Fruit fly (Drosophila melanogaster) whole organism, wandering third instar larva: ENCODE data around the gene mgr.
A peak's percentile ranks its signal among the peaks of the same experiment; 100 is the strongest.

ENCODE experiments used
- Abd-B ChIP-seq: fragments of >200 bp; optimal IDR thresholded peaks from 2 replicates; lab custom pipeline; 2017; ENCODE audit warnings: missing biosample characterization, missing genetic modification characterization
- CG32264 ChIP-seq: fragments of 200-800 bp; sonication (Bioruptor generic); optimal IDR thresholded peaks from 2 replicates; lab custom pipeline; 2016; ENCODE audit warnings: missing biosample characterization, missing genetic modification characterization
- CG9705 ChIP-seq: fragments of 200-800 bp; sonication (Bioruptor generic); optimal IDR thresholded peaks from 2 replicates; lab custom pipeline; 2018; ENCODE audit warnings: missing biosample characterization, mild to moderate bottlenecking, missing genetic modification characterization
- CrebA ChIP-seq: fragments of 200-800 bp; sonication (Bioruptor generic); optimal IDR thresholded peaks from 2 replicates; lab custom pipeline; 2016; ENCODE audit warnings: missing biosample characterization, mild to moderate bottlenecking, missing genetic modification characterization, borderline replicate concordance
- Dfd ChIP-seq: fragments of >200 bp; optimal IDR thresholded peaks from 2 replicates; lab custom pipeline; 2017; ENCODE audit warnings: missing biosample characterization, missing genetic modification characterization
- GATAd ChIP-seq: sonication (Bioruptor generic); optimal IDR thresholded peaks from 2 replicates; lab custom pipeline; 2016; ENCODE audit warnings: missing biosample characterization, missing genetic modification characterization
- HLH106 ChIP-seq: fragments of 200-800 bp; optimal IDR thresholded peaks from 3 replicates; lab custom pipeline; 2019; ENCODE audit warnings: missing biosample characterization, mild to moderate bottlenecking, missing genetic modification characterization, moderate library complexity
- Hnf4 ChIP-seq: fragments of 200-800 bp; sonication (Bioruptor generic); optimal IDR thresholded peaks from 2 replicates; lab custom pipeline; 2016; ENCODE audit warnings: missing biosample characterization, mild to moderate bottlenecking, missing genetic modification characterization
- Hr83 ChIP-seq: fragments of 200-300 bp; sonication (Bioruptor generic); optimal IDR thresholded peaks from 2 replicates; lab custom pipeline; 2016; ENCODE audit warnings: missing biosample characterization, mild to moderate bottlenecking, missing genetic modification characterization, moderate library complexity; ENCODE audit not compliant: poor library complexity, severe bottlenecking
- Jra ChIP-seq: sonication (Bioruptor generic); optimal IDR thresholded peaks from 2 replicates; lab custom pipeline; 2016; ENCODE audit warnings: missing biosample characterization, missing genetic modification characterization
- Mio ChIP-seq: sonication (Bioruptor generic); optimal IDR thresholded peaks from 2 replicates; lab custom pipeline; 2016; ENCODE audit warnings: missing biosample characterization, missing genetic modification characterization
- Myc ChIP-seq: fragments of >200 bp; optimal IDR thresholded peaks from 2 replicates; lab custom pipeline; 2017
- N ChIP-seq: fragments of >200 bp; optimal IDR thresholded peaks from 2 replicates; lab custom pipeline; 2018; ENCODE audit warnings: missing biosample characterization, missing external identifiers, missing genetic modification characterization
- OdsH ChIP-seq: fragments of 200-800 bp; sonication (Bioruptor generic); optimal IDR thresholded peaks from 2 replicates; lab custom pipeline; 2016; ENCODE audit warnings: missing biosample characterization, mild to moderate bottlenecking, missing genetic modification characterization
- Rel ChIP-seq, 2 experiments: fragments of 200-800 bp; sonication (Bioruptor generic) in 1 of 2; optimal IDR thresholded peaks; 2 replicates in 1 of 2; 3 replicates in 1 of 2; lab custom pipeline; 2016 to 2019; ENCODE audit warnings: mild to moderate bottlenecking in 2 of 2, missing biosample characterization in 2 of 2, missing genetic modification characterization in 2 of 2, moderate library complexity in 1 of 2
- Sp1 ChIP-seq: fragments of 200-800 bp; sonication (Bioruptor generic); optimal IDR thresholded peaks from 3 replicates; lab custom pipeline; 2019; ENCODE audit warnings: missing biosample characterization, mild to moderate bottlenecking, missing genetic modification characterization, moderate library complexity
- Vsx2 ChIP-seq: fragments of 200-300, 225-300 bp; sonication (Bioruptor generic); optimal IDR thresholded peaks from 2 replicates; lab custom pipeline; 2018; ENCODE audit warnings: missing biosample characterization, missing genetic modification characterization; ENCODE audit not compliant: partially characterized antibody
- br ChIP-seq: fragments of 200-800 bp; sonication (Bioruptor generic); optimal IDR thresholded peaks from 2 replicates; lab custom pipeline; 2016; ENCODE audit warnings: missing biosample characterization, missing genetic modification characterization
- brk ChIP-seq: fragments of 200-800 bp; sonication (Bioruptor generic); optimal IDR thresholded peaks from 2 replicates; lab custom pipeline; 2016; ENCODE audit warnings: missing biosample characterization, mild to moderate bottlenecking, missing genetic modification characterization
- dmrt93B ChIP-seq: fragments of 200-800 bp; sonication (Bioruptor generic); optimal IDR thresholded peaks from 2 replicates; lab custom pipeline; 2018; ENCODE audit warnings: missing biosample characterization, mild to moderate bottlenecking, missing genetic modification characterization
- ey ChIP-seq: fragments of 200-800 bp; sonication (Bioruptor generic); optimal IDR thresholded peaks from 2 replicates; lab custom pipeline; 2016; ENCODE audit warnings: missing biosample characterization, missing genetic modification characterization
- foxo ChIP-seq, 2 experiments: fragments of 200-800 bp; sonication (Bioruptor generic); optimal IDR thresholded peaks; 2 replicates in 1 of 2; 3 replicates in 1 of 2; lab custom pipeline; 2016 to 2017; ENCODE audit warnings: missing biosample characterization in 2 of 2, missing genetic modification characterization in 2 of 2
- fru ChIP-seq: fragments of 200-800 bp; sonication (Bioruptor generic); optimal IDR thresholded peaks from 3 replicates; lab custom pipeline; 2016; ENCODE audit warnings: missing biosample characterization, mild to moderate bottlenecking, missing genetic modification characterization
- h ChIP-seq: fragments of 200-800 bp; sonication (Bioruptor generic); optimal IDR thresholded peaks from 3 replicates; lab custom pipeline; 2016; ENCODE audit warnings: missing biosample characterization, mild to moderate bottlenecking, missing genetic modification characterization
- jim ChIP-seq: fragments of 175-275, 200-325 bp; sonication (Bioruptor generic); optimal IDR thresholded peaks from 2 replicates; lab custom pipeline; 2016; ENCODE audit warnings: missing biosample characterization, mild to moderate bottlenecking, missing genetic modification characterization
- pan ChIP-seq: fragments of >200 bp; optimal IDR thresholded peaks from 2 replicates; lab custom pipeline; 2017
- psq ChIP-seq: fragments of 200-800 bp; sonication (Bioruptor generic); optimal IDR thresholded peaks from 3 replicates; lab custom pipeline; 2017; ENCODE audit warnings: missing biosample characterization, mild to moderate bottlenecking, missing genetic modification characterization, moderate library complexity
- rgr ChIP-seq: fragments of 200-800 bp; sonication (Bioruptor generic); optimal IDR thresholded peaks from 3 replicates; lab custom pipeline; 2016; ENCODE audit warnings: missing biosample characterization, mild to moderate bottlenecking, missing genetic modification characterization
- sv ChIP-seq: fragments of 200-800 bp; sonication (Bioruptor generic); optimal IDR thresholded peaks from 3 replicates; lab custom pipeline; 2016; ENCODE audit warnings: missing biosample characterization, missing genetic modification characterization
- usp ChIP-seq: fragments of >200 bp; optimal IDR thresholded peaks from 2 replicates; lab custom pipeline; 2017; ENCODE audit warnings: missing biosample characterization, missing genetic modification characterization
- woc ChIP-seq: sonication (Bioruptor generic); optimal IDR thresholded peaks from 2 replicates; lab custom pipeline; 2016; ENCODE audit warnings: missing biosample characterization, mild to moderate bottlenecking, missing genetic modification characterization

Gene mgr

DNA sequence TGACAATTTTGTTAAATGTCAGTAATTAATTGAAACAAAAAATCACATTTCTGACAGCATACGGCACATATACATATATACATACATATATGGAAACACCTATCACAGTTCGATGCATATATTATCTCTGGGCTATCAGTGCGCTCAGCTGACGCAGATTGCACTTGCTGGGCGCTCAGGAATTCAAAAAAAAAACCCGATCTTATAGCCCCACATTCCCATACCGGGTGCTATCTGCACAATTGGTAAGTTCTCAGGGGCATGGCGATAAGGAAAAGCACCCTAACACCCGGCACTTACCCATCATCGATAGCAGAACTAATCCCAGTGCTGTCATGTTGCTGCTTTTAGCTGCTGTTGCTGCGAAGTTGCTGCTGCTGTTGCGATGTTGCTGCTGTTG, 47.6 kb upstream of the mgr start:
- no peak for TF ChIP-seq Dfd (GFP tag; lab: Kevin White, UChicago)
- peak; percentile 48 for TF ChIP-seq jim (GFP tag; lab: Kevin White, UChicago)
- TF ChIP-seq Rel (GFP tag; optimal IDR thresholded peaks at IDR 0.05; lab: Kevin White, UChicago): no peak
- peak; percentile 81 for TF ChIP-seq Rel (tag; optimal IDR thresholded peaks at IDR 0.05; lab: Kevin White, UChicago)
- TF ChIP-seq, all 38 proteins: peak for 2

DNA sequence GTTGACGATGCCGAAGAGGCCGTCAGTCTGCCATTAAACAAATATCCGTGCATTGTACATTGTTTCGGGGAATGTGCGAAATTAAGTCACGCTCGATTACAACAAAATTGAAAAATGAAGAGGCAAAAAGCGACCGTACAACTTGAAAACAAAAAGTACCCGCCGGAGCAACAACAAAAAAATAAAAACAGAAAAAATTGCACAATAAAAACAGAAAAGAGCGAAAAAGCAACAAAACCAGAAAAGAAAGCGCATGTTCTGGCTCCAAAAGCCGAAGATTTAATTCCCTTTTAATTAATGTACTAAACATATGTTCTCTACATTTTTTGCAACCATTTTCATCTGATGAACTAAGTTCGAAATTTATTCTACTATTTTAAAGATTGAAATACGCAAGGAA, 46.9 kb upstream of the mgr start:
- TF ChIP-seq pan (no peak), Sp1 (GFP tag; lab: Kevin White, UChicago) (peak; percentile 77), Rel (GFP tag; optimal IDR thresholded peaks at IDR 0.05; lab: Kevin White, UChicago) (no peak), Rel (tag; optimal IDR thresholded peaks at IDR 0.05; lab: Kevin White, UChicago) (peak; percentile 92), psq (GFP tag; lab: Kevin White, UChicago) (no peak), CrebA (no peak), HLH106 (peak; percentile 21), dmrt93B (GFP tag; lab: Kevin White, UChicago) (peak; percentile 1)

DNA sequence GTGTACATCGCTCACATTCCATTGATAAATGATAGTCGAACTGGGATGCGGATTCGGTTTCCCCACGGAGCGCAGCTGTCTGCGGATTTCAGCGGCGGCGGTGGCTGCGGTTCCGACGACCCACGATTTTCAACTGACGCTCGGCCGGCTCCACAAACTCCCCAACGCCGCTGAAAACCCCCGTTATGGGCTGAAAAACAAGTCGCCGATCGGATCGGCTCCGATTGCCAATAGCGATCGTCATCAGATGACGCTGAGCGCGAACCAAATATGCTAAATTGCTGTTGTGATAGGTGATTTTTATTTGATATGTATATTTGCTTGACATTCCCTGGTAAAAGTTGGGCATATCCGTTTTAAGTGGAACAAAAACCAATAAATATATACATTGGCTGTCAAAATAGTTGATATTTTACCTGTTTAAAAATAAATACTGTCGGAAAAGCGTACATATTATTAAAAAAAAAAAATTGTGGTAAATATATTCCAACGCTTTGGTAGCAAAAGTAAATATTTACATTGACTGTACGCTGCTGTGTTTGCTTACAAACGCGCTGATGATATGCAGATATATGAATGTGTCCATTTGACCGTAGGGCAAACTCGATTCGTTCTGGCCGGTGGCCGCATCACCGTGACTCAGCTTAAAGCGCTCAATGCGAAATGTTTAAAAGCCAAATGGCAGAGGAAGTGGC, 44.7 kb upstream of the mgr start:
- peak; percentile 45 for TF ChIP-seq woc
- TF ChIP-seq Jra (GFP tag; lab: Kevin White, UChicago): peak; percentile 24
- TF ChIP-seq rgr: peak; percentile 76
- peak; percentile 68 for TF ChIP-seq dmrt93B (GFP tag; lab: Kevin White, UChicago)
- TF ChIP-seq Sp1 (GFP tag; lab: Kevin White, UChicago): peak; percentile 67
- peak; percentile 31 for TF ChIP-seq sv (GFP tag; lab: Kevin White, UChicago)
- TF ChIP-seq Rel (GFP tag; optimal IDR thresholded peaks at IDR 0.05; lab: Kevin White, UChicago): no peak
- peak; percentile 100 for TF ChIP-seq Rel (tag; optimal IDR thresholded peaks at IDR 0.05; lab: Kevin White, UChicago)
- no peak for TF ChIP-seq usp (GFP tag; lab: Kevin White, UChicago)
- peak; percentile 31 for TF ChIP-seq CG9705
- no peak for TF ChIP-seq Abd-B (GFP tag; lab: Kevin White, UChicago)
- TF ChIP-seq OdsH: peak; percentile 73
- TF ChIP-seq br (GFP tag; lab: Kevin White, UChicago): peak; percentile 76
- no peak for TF ChIP-seq Mio (GFP tag; lab: Kevin White, UChicago)
- TF ChIP-seq Hnf4 (GFP tag; lab: Kevin White, UChicago): peak; percentile 54
- TF ChIP-seq ey (GFP tag; lab: Kevin White, UChicago): peak; percentile 76
- peak; percentile 69 for TF ChIP-seq psq (GFP tag; lab: Kevin White, UChicago)
- no peak for TF ChIP-seq brk (GFP tag; lab: Kevin White, UChicago)
- no peak for TF ChIP-seq Vsx2 (GFP tag; lab: Kevin White, UChicago)
- peak in 1 of 2 experiments; percentile 74 for TF ChIP-seq foxo (GFP tag; optimal IDR thresholded peaks at IDR 0.05; lab: Kevin White, UChicago)
- peak; percentile 76 for TF ChIP-seq h (GFP tag; lab: Kevin White, UChicago)
- TF ChIP-seq CG32264 (GFP tag; lab: Kevin White, UChicago): peak; percentile 41
- peak; percentile 74 for TF ChIP-seq HLH106
- TF ChIP-seq fru (GFP tag; lab: Kevin White, UChicago): peak; percentile 75

DNA sequence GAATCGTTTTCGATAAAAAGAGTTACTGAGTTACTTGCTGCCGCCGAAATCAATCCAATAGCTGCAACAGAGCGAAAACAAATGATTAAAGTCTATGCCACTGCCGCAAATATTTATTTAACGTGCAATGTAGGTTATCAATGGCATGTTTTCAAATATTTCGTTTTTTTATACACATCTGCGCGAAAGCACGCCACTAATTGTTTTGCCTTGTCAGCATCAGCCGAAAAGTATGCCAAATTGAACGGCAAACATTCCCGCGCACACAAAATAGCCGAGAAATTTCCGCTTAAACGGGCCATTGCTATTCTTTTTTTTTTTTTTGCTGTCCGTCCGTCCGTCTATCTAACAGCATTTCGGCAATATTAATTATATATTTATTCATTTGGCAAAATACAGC, 42.4 kb upstream of the mgr start:
- TF ChIP-seq Myc (lab: Kevin White, UChicago) (peak; percentile 80), Mio (GFP tag; lab: Kevin White, UChicago) (no peak), N (GFP tag; lab: Kevin White, UChicago) (peak; percentile 62), Vsx2 (GFP tag; lab: Kevin White, UChicago) (peak; percentile 53)

DNA sequence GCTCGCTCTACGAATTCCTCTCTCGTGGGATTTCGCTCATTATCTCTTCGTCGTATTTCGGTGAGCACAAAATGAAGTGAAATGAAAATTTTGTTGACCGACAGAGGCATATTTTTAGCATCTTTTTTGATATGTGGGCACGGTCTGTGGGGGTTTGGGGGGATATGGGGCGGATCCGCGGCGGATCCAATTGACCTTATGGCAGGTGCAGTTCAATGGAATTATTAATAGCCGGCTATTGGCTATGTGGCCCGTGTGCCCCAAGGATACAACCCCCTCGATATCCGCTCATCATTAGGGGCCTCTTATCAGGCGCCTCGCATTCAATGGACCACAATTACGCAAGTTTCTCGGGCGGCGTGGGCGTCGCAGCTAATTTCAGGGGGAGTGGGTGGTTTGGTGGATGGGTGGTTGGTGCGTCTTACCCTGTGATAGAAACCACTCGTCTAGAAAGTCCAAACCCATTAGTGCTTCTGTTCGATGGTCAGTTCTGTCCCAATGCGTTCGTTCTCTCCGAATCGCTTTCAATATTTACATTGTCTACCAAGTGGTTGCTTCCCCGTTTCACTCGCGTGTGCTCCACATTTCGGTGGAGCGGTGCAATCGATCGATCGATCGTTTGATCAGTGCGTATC, 41.6 kb upstream of the mgr start, which contains the start of gene sals:
Gene sals (minus strand): TSS at position 585 of the 635 bp plus-strand sequence.
- TF ChIP-seq Abd-B (GFP tag; lab: Kevin White, UChicago): no peak
- TF ChIP-seq Rel (GFP tag; optimal IDR thresholded peaks at IDR 0.05; lab: Kevin White, UChicago): no peak
- TF ChIP-seq Rel (tag; optimal IDR thresholded peaks at IDR 0.05; lab: Kevin White, UChicago): no peak
- TF ChIP-seq psq (GFP tag; lab: Kevin White, UChicago): no peak
- TF ChIP-seq dmrt93B (GFP tag; lab: Kevin White, UChicago): no peak
- no peak for TF ChIP-seq jim (GFP tag; lab: Kevin White, UChicago)
- TF ChIP-seq rgr: no peak
- no peak for TF ChIP-seq Hr83 (GFP tag; lab: Kevin White, UChicago)
- TF ChIP-seq CG32264 (GFP tag; lab: Kevin White, UChicago): no peak
- TF ChIP-seq Mio (GFP tag; lab: Kevin White, UChicago): no peak
- no peak for TF ChIP-seq GATAd
